Worm (Caenorhabditis elegans) whole organism, early embryonic: ENCODE results near the gene str-60.

Experiments
- B0310.2 ChIP-seq: sonication (generic microtip); optimal IDR thresholded peaks from 2 replicates; lab custom pipeline; 2016; ENCODE audit warnings: mild to moderate bottlenecking, missing genetic modification characterization, missing compliant biosample characterization
- F13C5.2 ChIP-seq: sonication (generic microtip); optimal IDR thresholded peaks from 2 replicates; lab custom pipeline; 2017; ENCODE audit warnings: mild to moderate bottlenecking, missing genetic modification characterization, inconsistent platforms, missing compliant biosample characterization
- aly-1 ChIP-seq: sonication (generic microtip); optimal IDR thresholded peaks from 2 replicates; lab custom pipeline; 2016; ENCODE audit warnings: missing genetic modification characterization, missing compliant biosample characterization
- ama-1 ChIP-seq: fragments of 150-350 bp; optimal IDR thresholded peaks from 2 replicates; lab custom pipeline; 2014
- ceh-13 ChIP-seq: fragments of 200-800 bp; sonication (Bioruptor generic); optimal IDR thresholded peaks from 2 replicates; lab custom pipeline; 2018; ENCODE audit warnings: mild to moderate bottlenecking, missing genetic modification characterization, missing compliant biosample characterization
- ceh-36 ChIP-seq: sonication (generic microtip); optimal IDR thresholded peaks from 2 replicates; lab custom pipeline; 2016; ENCODE audit warnings: missing genetic modification characterization, inconsistent platforms, missing compliant biosample characterization
- ets-7 ChIP-seq: sonication (generic microtip); optimal IDR thresholded peaks from 2 replicates; lab custom pipeline; 2016; ENCODE audit warnings: missing genotype, missing genetic modification characterization, missing compliant biosample characterization
- flt-1 ChIP-seq: fragments of 200-800 bp; sonication (Bioruptor generic); IDR thresholded peaks from 2 replicates; pipeline ENCODE4 v1.3.6; 2022; ENCODE audit warnings: missing genetic modification characterization, missing compliant biosample characterization
- hmbx-1 ChIP-seq: sonication (generic microtip); optimal IDR thresholded peaks from 2 replicates; lab custom pipeline; 2016; ENCODE audit warnings: mild to moderate bottlenecking, missing genetic modification characterization, missing compliant biosample characterization
- hmg-4 ChIP-seq: fragments of 200-800 bp; sonication (Bioruptor generic); optimal IDR thresholded peaks from 2 replicates; lab custom pipeline; 2018; ENCODE audit warnings: mild to moderate bottlenecking, missing genetic modification characterization, missing compliant biosample characterization
- hnd-1 ChIP-seq: sonication (generic microtip); optimal IDR thresholded peaks from 2 replicates; lab custom pipeline; 2016; ENCODE audit warnings: missing genetic modification characterization, missing compliant biosample characterization
- pes-1 ChIP-seq: fragments of 200-800 bp; sonication (Bioruptor generic); IDR thresholded peaks from 2 replicates; pipeline ENCODE4 v1.3.6; 2022; ENCODE audit warnings: missing genetic modification reagents, missing genetic modification characterization, missing compliant biosample characterization
- scrt-1 ChIP-seq: fragments of 200-800 bp; sonication (Bioruptor generic); IDR thresholded peaks from 2 replicates; pipeline ENCODE4 v1.3.6; 2022; ENCODE audit warnings: missing genetic modification characterization, missing compliant biosample characterization
- sea-1 ChIP-seq: fragments of 200-800 bp; sonication (Bioruptor generic); conservative IDR thresholded peaks from 2 replicates; pipeline ENCODE4 v1.3.6; 2022; ENCODE audit warnings: missing genetic modification characterization, missing compliant biosample characterization
- tbx-11 ChIP-seq: fragments of 200-800 bp; sonication (Bioruptor generic); IDR thresholded peaks from 2 replicates; pipeline ENCODE4 v1.3.6; 2022; ENCODE audit warnings: missing genetic modification characterization, missing compliant biosample characterization
- tbx-37 ChIP-seq: fragments of 200-800 bp; sonication (Bioruptor generic); conservative IDR thresholded peaks from 2 replicates; pipeline ENCODE4 v1.3.6; 2022; ENCODE audit warnings: missing genetic modification reagents, missing genetic modification characterization, missing compliant biosample characterization
- tra-4 ChIP-seq: sonication (generic microtip); optimal IDR thresholded peaks from 2 replicates; lab custom pipeline; 2017; ENCODE audit warnings: missing genetic modification characterization, missing compliant biosample characterization

The str-60 gene

ce11 chrV:15876308-15876707 lies 21.5 kb upstream of the str-60 start, which contains the start of gene nhr-102:
nhr-102 (minus strand) TSS chrV:15876408.
- TF ChIP-seq ceh-36 = no peak
- TF ChIP-seq tbx-11 (GFP tag; lab: Robert Waterston, UW) = no peak
- no peak for TF ChIP-seq B0310.2 (tag; lab: Kevin White, UChicago)
- TF ChIP-seq F13C5.2 (tag; lab: Kevin White, UChicago) = no peak

- TF ChIP-seq flt-1 (GFP tag; lab: Robert Waterston, UW) = no peak
- TF ChIP-seq scrt-1 (GFP tag; lab: Robert Waterston, UW) = no peak
- TF ChIP-seq hnd-1 = no peak
- TF ChIP-seq pes-1 = no peak
These were observed 18.3 kb upstream of the str-60 start, which contains the start of gene nhr-84 for ce11 chrV:15879508-15879907. nhr-84 (minus strand) TSS chrV:15879608.

ce11 chrV:15880033-15880432 lies 17.8 kb upstream of the str-60 start:
- no peak for TF ChIP-seq ets-7 (tag; lab: Kevin White, UChicago)
- no peak for TF ChIP-seq hnd-1
- no peak for TF ChIP-seq hmg-4
- TF ChIP-seq tbx-37 = no peak
- no peak for TF ChIP-seq tbx-11 (GFP tag; lab: Robert Waterston, UW)
- no peak for TF ChIP-seq flt-1 (GFP tag; lab: Robert Waterston, UW)

- TF ChIP-seq scrt-1 (GFP tag; lab: Robert Waterston, UW) (no peak), tbx-11 (GFP tag; lab: Robert Waterston, UW) (no peak), ceh-36 (no peak), tbx-37 (no peak), ama-1 (no peak), B0310.2 (tag; lab: Kevin White, UChicago) (no peak), pes-1 (no peak), aly-1 (tag; lab: Kevin White, UChicago) (no peak), F13C5.2 (tag; lab: Kevin White, UChicago) (no peak), hmbx-1 (tag; lab: Kevin White, UChicago) (no peak), sea-1 (GFP tag; lab: Robert Waterston, UW) (no peak), ceh-13 (no peak), ets-7 (tag; lab: Kevin White, UChicago) (no peak)
These were observed 17.1 kb upstream of the str-60 start for ce11 chrV:15880705-15881104.

- TF ChIP-seq tbx-11 (GFP tag; lab: Robert Waterston, UW) (no peak), aly-1 (tag; lab: Kevin White, UChicago) (no peak), ets-7 (tag; lab: Kevin White, UChicago) (no peak), F13C5.2 (tag; lab: Kevin White, UChicago) (no peak), tbx-37 (no peak), hnd-1 (no peak), ceh-36 (no peak), scrt-1 (GFP tag; lab: Robert Waterston, UW) (no peak), B0310.2 (tag; lab: Kevin White, UChicago) (no peak)
These were observed 13.1 kb upstream of the str-60 start, which contains the start of gene oac-42 for ce11 chrV:15884698-15885097. oac-42 (minus strand) TSS chrV:15884798.

ce11 chrV:15885967-15886366 lies 11.8 kb upstream of the str-60 start, which contains the start of gene T06C12.9:
T06C12.9 (minus strand) TSS chrV:15886067.
- TF ChIP-seq ama-1 (no peak), tbx-11 (GFP tag; lab: Robert Waterston, UW) (no peak), ceh-36 (no peak), hmbx-1 (tag; lab: Kevin White, UChicago) (no peak), flt-1 (GFP tag; lab: Robert Waterston, UW) (no peak), ceh-13 (no peak), pes-1 (no peak), hnd-1 (no peak), tbx-37 (no peak), F13C5.2 (tag; lab: Kevin White, UChicago) (no peak)

- TF ChIP-seq aly-1 (tag; lab: Kevin White, UChicago) (no peak), hnd-1 (no peak), pes-1 (no peak), tra-4 (tag; lab: Kevin White, UChicago) (no peak), tbx-37 (no peak), B0310.2 (tag; lab: Kevin White, UChicago) (no peak), ceh-36 (no peak), hmbx-1 (tag; lab: Kevin White, UChicago) (no peak), F13C5.2 (tag; lab: Kevin White, UChicago) (no peak), scrt-1 (GFP tag; lab: Robert Waterston, UW) (no peak), ama-1 (no peak), ceh-13 (no peak), ets-7 (tag; lab: Kevin White, UChicago) (no peak), hmg-4 (no peak), flt-1 (GFP tag; lab: Robert Waterston, UW) (no peak), tbx-11 (GFP tag; lab: Robert Waterston, UW) (no peak), sea-1 (GFP tag; lab: Robert Waterston, UW) (no peak)
These were observed 10.0 kb upstream of the str-60 start for ce11 chrV:15887708-15888295.

- TF ChIP-seq ceh-13 = no peak
- no peak for TF ChIP-seq ama-1
- TF ChIP-seq tbx-11 (GFP tag; lab: Robert Waterston, UW) = no peak
- TF ChIP-seq aly-1 (tag; lab: Kevin White, UChicago) = no peak
- no peak for TF ChIP-seq hmbx-1 (tag; lab: Kevin White, UChicago)
- TF ChIP-seq F13C5.2 (tag; lab: Kevin White, UChicago) = no peak
These were observed 9.0 kb upstream of the str-60 start, which contains the start of gene cgt-1 for ce11 chrV:15888751-15889150. cgt-1 (minus strand) TSS chrV:15888851.
